Worm (Caenorhabditis elegans) whole organism, late embryonic: ENCODE measurements around the gene F42G4.7.

Experiments used
- C38D4.7 ChIP-seq: fragments of 200-800 bp; sonication (Bioruptor generic); optimal IDR thresholded peaks from 2 replicates; lab custom pipeline; 2018; ENCODE audit warnings: mild to moderate bottlenecking, missing genetic modification characterization, moderate library complexity, missing compliant biosample characterization
- K09A11.1 ChIP-seq: sonication (generic microtip); optimal IDR thresholded peaks from 2 replicates; lab custom pipeline; 2017; ENCODE audit warnings: antibody characterized with exemption, mild to moderate bottlenecking, missing genetic modification characterization, missing compliant biosample characterization; ENCODE audit not compliant: insufficient read depth
- Y22D7AL.16 ChIP-seq: sonication (generic microtip); optimal IDR thresholded peaks from 2 replicates; lab custom pipeline; 2016; ENCODE audit warnings: missing genetic modification characterization, missing compliant biosample characterization
- ama-1 ChIP-seq: fragments of 150-350 bp; optimal IDR thresholded peaks from 2 replicates; lab custom pipeline; 2014
- dve-1 ChIP-seq: sonication (generic microtip); optimal IDR thresholded peaks from 2 replicates; lab custom pipeline; 2017; ENCODE audit warnings: antibody characterized with exemption, mild to moderate bottlenecking, missing genetic modification characterization, missing compliant biosample characterization
- fkh-10 ChIP-seq: fragments of 150-350 bp; optimal IDR thresholded peaks from 2 replicates; lab custom pipeline; 2014; ENCODE audit warnings: missing biosample characterization, missing genetic modification reagents, missing genetic modification characterization
- lin-11 ChIP-seq: fragments of 200-800 bp; sonication (Bioruptor generic); optimal IDR thresholded peaks from 2 replicates; lab custom pipeline; 2018; ENCODE audit warnings: mild to moderate bottlenecking, missing genetic modification characterization, missing compliant biosample characterization
- pat-9 ChIP-seq: fragments of 200-800 bp; sonication (Bioruptor generic); optimal IDR thresholded peaks from 2 replicates; lab custom pipeline; 2018; ENCODE audit warnings: mild to moderate bottlenecking, missing genetic modification characterization, moderate library complexity, missing compliant biosample characterization
- unc-3 ChIP-seq, 2 experiments: fragments of 200-800 bp in 1 of 2; sonication (Bioruptor generic) in 1 of 2; sonication (generic microtip) in 1 of 2; conservative IDR thresholded peaks in 1 of 2; optimal IDR thresholded peaks in 1 of 2; 2 replicates each; pipeline versions ENCODE4 v1.3.6 to Lab custom; 2016 to 2022; ENCODE audit warnings: missing compliant biosample characterization in 2 of 2, missing genetic modification characterization in 2 of 2, missing genetic modification reagents in 1 of 2
- unc-42 ChIP-seq: sonication (generic microtip); optimal IDR thresholded peaks from 2 replicates; lab custom pipeline; 2016; ENCODE audit warnings: missing genotype, missing genetic modification characterization, missing compliant biosample characterization
- unc-86 ChIP-seq: sonication (generic microtip); optimal IDR thresholded peaks from 2 replicates; lab custom pipeline; 2016; ENCODE audit warnings: missing genetic modification characterization, missing compliant biosample characterization
- zip-5 ChIP-seq: sonication (generic microtip); optimal IDR thresholded peaks from 2 replicates; lab custom pipeline; 2016; ENCODE audit warnings: missing genetic modification characterization, missing compliant biosample characterization

DNA sequence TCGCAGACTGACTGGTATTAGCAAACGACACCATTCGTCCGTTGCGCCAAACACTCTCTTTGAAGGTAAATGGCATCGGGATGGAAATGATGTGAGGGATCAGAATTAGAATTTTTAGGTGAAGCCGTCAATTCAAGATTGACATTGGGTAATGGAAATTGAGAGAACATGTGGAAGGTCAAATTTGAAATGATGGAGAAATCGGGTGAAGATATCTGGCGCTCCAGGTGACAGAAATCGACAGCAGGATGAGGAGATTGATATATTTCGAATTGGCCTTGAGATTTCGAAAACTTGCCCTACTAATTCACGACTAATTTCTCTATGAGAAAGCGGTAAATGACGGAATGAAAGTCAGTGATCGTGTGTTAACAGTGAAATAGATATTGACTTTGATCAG lies 24.5 kb downstream of the F42G4.7 start:
- no peak for TF ChIP-seq pat-9
- no peak for TF ChIP-seq ama-1 (lab: Kevin White, UChicago)
- TF ChIP-seq unc-42 (tag; lab: Kevin White, UChicago) = no peak
- TF ChIP-seq C38D4.7 (GFP tag; lab: Kevin White, UChicago) = no peak
- TF ChIP-seq unc-3 (GFP tag; conservative IDR thresholded peaks at IDR 0.05; lab: Robert Waterston, UW) = no peak
- no peak for TF ChIP-seq unc-3 (tag; optimal IDR thresholded peaks at IDR 0.05; lab: Kevin White, UChicago)
- no peak for TF ChIP-seq unc-86 (tag; lab: Kevin White, UChicago)
- TF ChIP-seq zip-5 = no peak
- TF ChIP-seq fkh-10 (GFP tag; lab: Kevin White, UChicago) = no peak
- TF ChIP-seq lin-11 (tag; lab: Kevin White, UChicago) = no peak
- no peak for TF ChIP-seq Y22D7AL.16 (tag; lab: Kevin White, UChicago)
- TF ChIP-seq dve-1 (tag; lab: Kevin White, UChicago) = no peak
- TF ChIP-seq K09A11.1 = no peak
